Fruit fly (Drosophila melanogaster): ENCODE results near the gene tadr.

Gene tadr

DNA sequence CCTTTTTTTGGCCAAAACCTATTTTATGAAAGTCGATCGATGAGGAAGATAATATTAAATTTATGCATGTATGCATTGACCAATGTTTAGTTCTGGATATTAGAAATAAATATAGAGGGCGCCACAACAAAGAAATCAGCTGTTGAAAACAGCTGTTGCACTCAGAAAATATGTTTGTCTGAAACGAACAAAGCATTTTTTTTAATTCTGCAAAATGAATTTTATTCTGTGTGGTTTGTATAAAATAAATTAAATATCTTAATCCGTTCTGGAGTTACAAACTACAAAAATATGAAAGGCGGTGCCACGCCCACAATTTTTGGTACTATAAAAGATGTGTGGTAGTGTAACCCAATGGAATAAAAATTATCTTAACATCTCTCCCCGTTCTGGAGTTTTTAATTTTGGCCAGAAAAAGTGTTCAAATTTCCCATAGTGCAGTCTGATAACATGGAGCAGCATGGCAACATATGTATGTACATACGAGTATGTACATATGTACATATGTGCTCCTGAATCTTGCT is 33.6 kb downstream of the tadr start (continued):
- TF ChIP-seq Rx (GFP tag; IDR thresholded peaks at IDR 0.05) (no peak), CG8924 (tag; optimal IDR thresholded peaks at IDR 0.05) (peak; percentile 61), wdn (GFP tag; IDR thresholded peaks at IDR 0.05) (no peak), Xrp1 (GFP tag; IDR thresholded peaks at IDR 0.05) (peak; percentile 62), CG10274 (GFP tag; optimal IDR thresholded peaks at IDR 0.05) (no peak), CG33213 (GFP tag; optimal IDR thresholded peaks at IDR 0.05) (peak; percentile 49), ewg (GFP tag; optimal IDR thresholded peaks at IDR 0.05) (peak; percentile 48), ken (GFP tag; IDR thresholded peaks at IDR 0.05) (no peak), HmgD (GFP tag; optimal IDR thresholded peaks at IDR 0.05) (no peak), Opbp (GFP tag; IDR thresholded peaks at IDR 0.05; ENCODE audit: partially characterized antibody) (no peak)

DNA sequence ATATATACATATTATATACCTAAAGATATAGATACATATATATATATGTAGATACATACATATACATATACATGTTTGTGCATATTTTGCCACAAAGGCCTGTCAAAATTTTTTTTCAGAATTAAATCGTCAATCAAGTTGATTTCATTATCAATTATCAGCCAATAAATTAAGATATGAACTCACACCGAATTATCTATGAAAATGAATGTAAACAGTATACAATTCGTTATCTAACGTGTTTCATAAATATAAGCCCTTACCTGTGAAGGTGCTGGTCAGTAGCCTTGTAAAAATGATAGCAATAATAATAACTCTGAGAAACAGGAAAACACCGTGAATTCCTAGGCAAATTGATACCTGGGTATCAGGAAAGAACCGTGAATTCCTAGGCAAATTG is 34.5 kb downstream of the tadr start:
- TF ChIP-seq sd (tag; optimal IDR thresholded peaks at IDR 0.05): peak; percentile 32
- peak; percentile 57 for TF ChIP-seq exex (tag; optimal IDR thresholded peaks at IDR 0.05)
- TF ChIP-seq Dp (GFP tag; optimal IDR thresholded peaks at IDR 0.05): no peak
- TF ChIP-seq mirr (GFP tag; optimal IDR thresholded peaks at IDR 0.05): peak; percentile 67
- peak; percentile 63 for TF ChIP-seq lab (GFP tag; optimal IDR thresholded peaks at IDR 0.05)
- TF ChIP-seq Pdp1 (GFP tag; optimal IDR thresholded peaks at IDR 0.05): peak in 1 of 2 experiments; percentile 13
- no peak for TF ChIP-seq CG14441 (GFP tag; IDR thresholded peaks at IDR 0.05)
- peak; percentile 47 for TF ChIP-seq sens (GFP tag)
- no peak for TF ChIP-seq croc (GFP tag; conservative IDR thresholded peaks at IDR 0.05)
- no peak for TF ChIP-seq CG34376 (GFP tag; optimal IDR thresholded peaks at IDR 0.05)

DNA sequence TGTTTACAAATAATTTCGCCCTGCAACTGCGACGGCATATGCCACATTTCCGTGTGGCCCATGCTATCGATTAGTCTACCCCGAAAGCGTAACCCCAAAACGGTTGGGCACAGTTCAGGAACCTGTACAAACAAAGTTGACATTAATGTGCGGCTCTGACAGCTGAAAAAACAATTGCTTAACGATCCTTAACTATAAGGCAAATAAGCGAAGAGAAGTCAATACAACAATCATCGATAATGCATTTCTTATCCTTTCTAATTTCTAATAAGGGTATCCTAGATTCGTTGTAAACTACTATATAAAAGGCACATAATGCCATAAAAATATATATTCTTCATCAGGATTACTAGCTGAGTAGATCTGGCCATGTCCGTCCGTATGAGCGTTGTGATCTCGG is 36.6 kb downstream of the tadr start:
- TF ChIP-seq CG2199 (GFP tag; IDR thresholded peaks at IDR 0.05) (peak; percentile 57; the same call in 1 of the 3 replicates), Xrp1 (GFP tag; IDR thresholded peaks at IDR 0.05) (0 out of 2 replicates have a peak, but pooled peaks have one; percentile 9), twi (tag; optimal IDR thresholded peaks at IDR 0.05) (peak; percentile 26), NC2β (GFP tag; optimal IDR thresholded peaks at IDR 0.05) (no peak), D19A (tag; optimal IDR thresholded peaks at IDR 0.05) (peak; percentile 65), CG15696 (tag; optimal IDR thresholded peaks at IDR 0.05) (peak; percentile 50)

DNA sequence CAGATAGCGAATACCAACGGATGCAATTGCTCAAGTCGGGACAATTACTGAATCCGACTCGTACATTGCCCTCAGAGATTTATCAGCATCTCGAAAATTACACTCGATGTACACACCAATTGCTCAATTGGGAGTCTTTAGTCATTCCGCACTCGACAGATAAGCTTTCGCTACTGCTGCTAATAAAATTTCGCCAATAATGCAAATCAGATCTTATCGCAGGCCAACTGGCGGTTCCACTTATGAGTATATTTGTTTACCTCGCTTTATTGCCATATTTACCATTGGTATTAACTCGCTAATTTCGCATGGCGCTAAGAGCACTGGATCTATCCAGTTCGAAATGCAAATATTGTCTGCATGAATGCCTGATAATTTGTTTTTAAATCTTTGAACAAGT is 38.3 kb downstream of the tadr start:
- TF ChIP-seq sens (GFP tag) (peak; percentile 59), CG7786 (GFP tag; optimal IDR thresholded peaks at IDR 0.05) (no peak), Mes4 (GFP tag; optimal IDR thresholded peaks at IDR 0.05) (no peak)

DNA sequence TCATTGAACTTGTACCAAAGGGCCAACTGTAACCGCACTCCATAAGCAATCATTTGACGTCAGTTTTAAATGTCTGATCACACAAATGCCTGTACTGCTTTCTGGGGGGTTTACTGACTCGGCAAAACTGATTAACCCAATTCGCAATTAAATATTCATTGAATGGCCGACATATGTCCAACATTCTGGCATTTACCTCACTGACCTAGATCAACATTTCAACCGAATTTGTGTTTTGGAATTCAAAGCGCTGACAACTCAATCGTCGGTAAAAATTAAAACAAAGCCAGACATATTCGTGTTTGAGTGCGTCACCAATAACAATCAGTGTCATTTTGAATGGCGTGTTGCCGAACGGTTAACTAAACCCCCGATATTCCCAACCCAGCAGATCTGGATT is 40.5 kb downstream of the tadr start:
- TF ChIP-seq CG2199 (GFP tag; IDR thresholded peaks at IDR 0.05) (peak; percentile 97), Ada2b (GFP tag; IDR thresholded peaks at IDR 0.05) (no peak)

Measured in whole organism, embryonic.